Worm (Caenorhabditis elegans) whole organism, L1 larva: ENCODE data around the gene M106.2.

Experiments
- F16B12.6 ChIP-seq: fragments of 150-350 bp; optimal IDR thresholded peaks from 2 replicates; lab custom pipeline; 2014; ENCODE audit warnings: missing biosample characterization, missing genetic modification characterization
- alr-1 ChIP-seq: fragments of 200-800 bp; sonication (Bioruptor generic); optimal IDR thresholded peaks from 2 replicates; lab custom pipeline; 2018; ENCODE audit warnings: borderline replicate concordance, mild to moderate bottlenecking, missing genetic modification characterization, missing compliant biosample characterization
- ama-1 ChIP-seq: fragments of 150-350 bp; optimal IDR thresholded peaks from 2 replicates; lab custom pipeline; 2014
- blmp-1 ChIP-seq: fragments of 150-350 bp; optimal IDR thresholded peaks from 2 replicates; lab custom pipeline; 2014; ENCODE audit warnings: missing biosample characterization, missing genetic modification characterization
- ceh-88 ChIP-seq: fragments of 200-800 bp; sonication (Bioruptor generic); IDR thresholded peaks from 2 replicates; pipeline ENCODE4 v1.3.6; 2022; ENCODE audit warnings: missing genetic modification characterization, missing compliant biosample characterization
- dpl-1 ChIP-seq, 3 experiments: fragments of 150-350 bp in 2 of 3; sonication (generic microtip) in 1 of 3; optimal IDR thresholded peaks; 2 replicates each; lab custom pipeline; 2014 to 2017; ENCODE audit warnings: missing biosample characterization in 3 of 3, missing genetic modification characterization in 3 of 3, missing genetic modification reagents in 3 of 3
- dsc-1 ChIP-seq: sonication (generic microtip); optimal IDR thresholded peaks from 2 replicates; lab custom pipeline; 2016; ENCODE audit warnings: mild to moderate bottlenecking, missing genetic modification characterization, missing compliant biosample characterization
- elt-2 ChIP-seq: sonication (generic microtip); optimal IDR thresholded peaks from 2 replicates; lab custom pipeline; 2016; ENCODE audit warnings: missing genetic modification characterization, mild to moderate bottlenecking, inconsistent platforms, missing compliant biosample characterization, missing genetic modification reagents
- elt-3 ChIP-seq, 6 experiments: fragments of 150-350 bp in 1 of 6; sonication (generic microtip); optimal IDR thresholded peaks; 2 replicates each; lab custom pipeline; 2017 to 2018; ENCODE audit warnings: missing biosample characterization in 6 of 6, missing genetic modification characterization in 6 of 6, inconsistent platforms in 1 of 6
- fkh-8 ChIP-seq: sonication (generic microtip); optimal IDR thresholded peaks from 2 replicates; lab custom pipeline; 2016; ENCODE audit warnings: mild to moderate bottlenecking, missing genetic modification characterization, missing compliant biosample characterization
- fos-1 ChIP-seq: fragments of 150-350 bp; optimal IDR thresholded peaks from 2 replicates; lab custom pipeline; 2014; ENCODE audit warnings: missing biosample characterization, missing genetic modification characterization
- grh-1 ChIP-seq: fragments of 200-800 bp; sonication (Bioruptor generic); IDR thresholded peaks from 2 replicates; pipeline ENCODE4 v1.3.6; 2022; ENCODE audit warnings: missing genetic modification reagents, missing genetic modification characterization, missing compliant biosample characterization
- irx-1 ChIP-seq: sonication (generic microtip); optimal IDR thresholded peaks from 2 replicates; lab custom pipeline; 2016; ENCODE audit warnings: missing genetic modification characterization, missing compliant biosample characterization
- jun-1 ChIP-seq: fragments of 150-350 bp; optimal IDR thresholded peaks from 2 replicates; lab custom pipeline; 2014; ENCODE audit warnings: missing biosample characterization, missing genetic modification reagents, missing genetic modification characterization
- lin-13 ChIP-seq: fragments of 150-350 bp; optimal IDR thresholded peaks from 2 replicates; lab custom pipeline; 2014; ENCODE audit warnings: missing biosample characterization, missing genetic modification reagents, missing genetic modification characterization
- lin-14 ChIP-seq: fragments of 200-800 bp; sonication (Bioruptor generic); optimal IDR thresholded peaks from 2 replicates; lab custom pipeline; 2018; ENCODE audit warnings: mild to moderate bottlenecking, missing genetic modification characterization, moderate library complexity, missing compliant biosample characterization
- lin-35 ChIP-seq, 2 experiments: fragments of 150-350 bp; optimal IDR thresholded peaks; 2 replicates each; lab custom pipeline; 2014; ENCODE audit warnings: missing biosample characterization in 2 of 2, missing genetic modification characterization in 2 of 2, missing genetic modification reagents in 2 of 2
- lir-3 ChIP-seq: sonication (generic microtip); optimal IDR thresholded peaks from 2 replicates; lab custom pipeline; 2016; ENCODE audit warnings: mild to moderate bottlenecking, missing genetic modification characterization, moderate library complexity, missing compliant biosample characterization; ENCODE audit not compliant: poor library complexity
- mdl-1 ChIP-seq, 2 experiments: fragments of 150-350 bp; optimal IDR thresholded peaks; 2 replicates each; lab custom pipeline; 2014 to 2017; ENCODE audit warnings: missing biosample characterization in 2 of 2, missing genetic modification characterization in 2 of 2, inconsistent platforms in 1 of 2
- nhr-19 ChIP-seq: fragments of 200-800 bp; sonication (Bioruptor generic); conservative IDR thresholded peaks from 2 replicates; pipeline ENCODE4 v1.3.6; 2022; ENCODE audit warnings: missing genetic modification characterization, missing compliant biosample characterization
- nhr-20 ChIP-seq: sonication (generic microtip); optimal IDR thresholded peaks from 2 replicates; lab custom pipeline; 2016; ENCODE audit warnings: mild to moderate bottlenecking, missing genetic modification characterization, missing compliant biosample characterization
- nhr-237 ChIP-seq: fragments of 150-350 bp; optimal IDR thresholded peaks from 2 replicates; lab custom pipeline; 2014; ENCODE audit warnings: missing biosample characterization, missing genetic modification characterization
- nhr-28 ChIP-seq: fragments of 150-350 bp; optimal IDR thresholded peaks from 2 replicates; lab custom pipeline; 2014; ENCODE audit warnings: missing biosample characterization, missing genetic modification characterization
- nhr-71 ChIP-seq: sonication (generic microtip); optimal IDR thresholded peaks from 2 replicates; lab custom pipeline; 2016; ENCODE audit warnings: mild to moderate bottlenecking, missing genetic modification characterization, moderate library complexity, missing compliant biosample characterization
- nhr-76 ChIP-seq: sonication (generic microtip); optimal IDR thresholded peaks from 2 replicates; lab custom pipeline; 2017; ENCODE audit warnings: missing biosample characterization, missing genetic modification characterization
- nhr-85 ChIP-seq: sonication (generic microtip); peaks from one replicate; lab custom pipeline; 2016; ENCODE audit warnings: missing genetic modification characterization, inconsistent platforms, missing compliant biosample characterization
- pax-3 ChIP-seq: fragments of 200-800 bp; sonication (Bioruptor generic); optimal IDR thresholded peaks from 2 replicates; lab custom pipeline; 2018; ENCODE audit warnings: mild to moderate bottlenecking, missing genetic modification characterization, moderate library complexity, missing compliant biosample characterization
- rnt-1 ChIP-seq: sonication (generic microtip); optimal IDR thresholded peaks from 2 replicates; lab custom pipeline; 2016; ENCODE audit warnings: mild to moderate bottlenecking, missing genetic modification characterization, moderate library complexity, missing compliant biosample characterization
- skn-1 ChIP-seq: fragments of 150-350 bp; optimal IDR thresholded peaks from 2 replicates; lab custom pipeline; 2014; ENCODE audit warnings: missing biosample characterization, missing genetic modification characterization
- sptf-1 ChIP-seq: fragments of 150-350 bp; optimal IDR thresholded peaks from 2 replicates; lab custom pipeline; 2014; ENCODE audit warnings: missing biosample characterization, missing genetic modification characterization
- swsn-7 ChIP-seq: sonication (generic microtip); optimal IDR thresholded peaks from 2 replicates; lab custom pipeline; 2016; ENCODE audit warnings: missing genetic modification characterization, missing compliant biosample characterization
- tlp-1 ChIP-seq: fragments of 150-350 bp; optimal IDR thresholded peaks from 2 replicates; lab custom pipeline; 2014; ENCODE audit warnings: missing biosample characterization, missing genetic modification characterization
- unc-130 ChIP-seq: fragments of 150-350 bp; optimal IDR thresholded peaks from 2 replicates; lab custom pipeline; 2017; ENCODE audit warnings: missing biosample characterization, missing genetic modification characterization, inconsistent platforms
- unc-30 ChIP-seq: sonication (generic microtip); optimal IDR thresholded peaks from 2 replicates; lab custom pipeline; 2017; ENCODE audit warnings: missing biosample characterization, missing genetic modification characterization
- unc-86 ChIP-seq: sonication (generic microtip); optimal IDR thresholded peaks from 2 replicates; lab custom pipeline; 2016; ENCODE audit warnings: missing genetic modification characterization, missing compliant biosample characterization
- unc-98 ChIP-seq: fragments of 200-800 bp; sonication (Bioruptor generic); IDR thresholded peaks from 2 replicates; pipeline ENCODE4 v1.3.6; 2022; ENCODE audit warnings: missing genetic modification characterization, missing compliant biosample characterization
- vab-15 ChIP-seq: sonication (generic microtip); optimal IDR thresholded peaks from 2 replicates; lab custom pipeline; 2017; ENCODE audit warnings: missing genotype, mild to moderate bottlenecking, missing genetic modification characterization, missing compliant biosample characterization
- xbp-1 ChIP-seq: sonication (generic microtip); optimal IDR thresholded peaks from 2 replicates; lab custom pipeline; 2016; ENCODE audit warnings: missing genetic modification characterization, missing compliant biosample characterization

Gene M106.2

ce11 chrII:10861723-10862486 lies 12.1 kb upstream of the M106.2 start (continued):
- no peak for TF ChIP-seq fkh-8
- no peak for TF ChIP-seq jun-1 (tag; lab: Kevin White, UChicago)
- peak; percentile 83 for TF ChIP-seq elt-2 (tag; lab: Kevin White, UChicago)
- TF ChIP-seq xbp-1 (tag; lab: Kevin White, UChicago) = peak; percentile 19
- TF ChIP-seq dpl-1 (GFP tag; optimal IDR thresholded peaks at IDR 0.05; lab: Kevin White, UChicago) = peak in 1 of 3 experiments; percentile 1
- TF ChIP-seq alr-1 = no peak
- TF ChIP-seq irx-1 = no peak
- no peak for TF ChIP-seq nhr-28 (tag; lab: Kevin White, UChicago)
- TF ChIP-seq unc-30 (tag; lab: Kevin White, UChicago) = no peak
- no peak for TF ChIP-seq dsc-1
- no peak for TF ChIP-seq nhr-19 (GFP tag; lab: Robert Waterston, UW)
- no peak for TF ChIP-seq ceh-88 (GFP tag; lab: Robert Waterston, UW)
- TF ChIP-seq skn-1 = peak; percentile 43
- TF ChIP-seq F16B12.6 (tag; lab: Kevin White, UChicago) = no peak
- no peak for TF ChIP-seq ama-1
- TF ChIP-seq sptf-1 (tag; lab: Kevin White, UChicago) = no peak
- TF ChIP-seq tlp-1 (tag; lab: Kevin White, UChicago) = no peak
- TF ChIP-seq unc-130 (tag; lab: Kevin White, UChicago) = no peak
- no peak for TF ChIP-seq swsn-7 (tag; lab: Kevin White, UChicago)
- TF ChIP-seq vab-15 (tag; lab: Kevin White, UChicago) = no peak
- TF ChIP-seq lin-35 (GFP tag; optimal IDR thresholded peaks at IDR 0.05; lab: Kevin White, UChicago) = peak in 1 of 2 experiments; percentile 36
- peak; percentile 16 for TF ChIP-seq nhr-20 (tag; lab: Kevin White, UChicago)
- no peak for TF ChIP-seq fos-1 (tag; lab: Kevin White, UChicago)
- TF ChIP-seq unc-98 = no peak
- no peak for TF ChIP-seq nhr-237 (tag; lab: Kevin White, UChicago)
- peak; percentile 31 for TF ChIP-seq blmp-1 (tag; lab: Kevin White, UChicago)
- no peak for TF ChIP-seq rnt-1 (tag; lab: Kevin White, UChicago)
- peak; percentile 62 for TF ChIP-seq grh-1
- TF ChIP-seq lin-13 (GFP tag; lab: Kevin White, UChicago) = no peak
- no peak for TF ChIP-seq pax-3
- TF ChIP-seq nhr-76 = no peak
- peak in 1 of 2 experiments; percentile 12 for TF ChIP-seq mdl-1 (tag; optimal IDR thresholded peaks at IDR 0.05; lab: Kevin White, UChicago)
- TF ChIP-seq unc-86 = no peak

ce11 chrII:10861305-10861704 lies 11.5 kb upstream of the M106.2 start:
- peak; percentile 22 for TF ChIP-seq nhr-85 (tag; lab: Kevin White, UChicago)
- TF ChIP-seq fkh-8 = no peak
- TF ChIP-seq, all 84 proteins: peak for 1

- no peak for TF ChIP-seq nhr-28 (tag; lab: Kevin White, UChicago)
- peak; percentile 18 for TF ChIP-seq nhr-71 (tag; lab: Kevin White, UChicago)
- peak; percentile 30 for TF ChIP-seq nhr-20 (tag; lab: Kevin White, UChicago)
- TF ChIP-seq lin-14 (GFP tag; lab: Kevin White, UChicago) = no peak
- TF ChIP-seq lir-3 = no peak
- peak; percentile 37 for TF ChIP-seq elt-2 (tag; lab: Kevin White, UChicago)
- TF ChIP-seq elt-3 (tag; optimal IDR thresholded peaks at IDR 0.05; lab: Kevin White, UChicago) = peak in 1 of 6 experiments; percentile 53
- TF ChIP-seq unc-30 (tag; lab: Kevin White, UChicago) = no peak
- no peak for TF ChIP-seq ceh-88 (GFP tag; lab: Robert Waterston, UW)
- peak in 1 of 2 experiments; percentile 47 for TF ChIP-seq lin-35 (GFP tag; optimal IDR thresholded peaks at IDR 0.05; lab: Kevin White, UChicago)
Measured at ce11 chrII:10860840-10861239, 11.0 kb upstream of the M106.2 start, which contains the start of gene M106.3. TSS of gene M106.3 (minus strand) at chrII:10860909.
